Worm (Caenorhabditis elegans) whole organism, dauer: Measurements from ENCODE around the gene M03E7.1.

ENCODE experiments used
- unc-62 ChIP-seq: sonication (generic microtip); optimal IDR thresholded peaks from 2 replicates; lab custom pipeline; 2017; ENCODE audit warnings: missing biosample characterization, missing genetic modification reagents, missing genetic modification characterization

Gene M03E7.1

DNA sequence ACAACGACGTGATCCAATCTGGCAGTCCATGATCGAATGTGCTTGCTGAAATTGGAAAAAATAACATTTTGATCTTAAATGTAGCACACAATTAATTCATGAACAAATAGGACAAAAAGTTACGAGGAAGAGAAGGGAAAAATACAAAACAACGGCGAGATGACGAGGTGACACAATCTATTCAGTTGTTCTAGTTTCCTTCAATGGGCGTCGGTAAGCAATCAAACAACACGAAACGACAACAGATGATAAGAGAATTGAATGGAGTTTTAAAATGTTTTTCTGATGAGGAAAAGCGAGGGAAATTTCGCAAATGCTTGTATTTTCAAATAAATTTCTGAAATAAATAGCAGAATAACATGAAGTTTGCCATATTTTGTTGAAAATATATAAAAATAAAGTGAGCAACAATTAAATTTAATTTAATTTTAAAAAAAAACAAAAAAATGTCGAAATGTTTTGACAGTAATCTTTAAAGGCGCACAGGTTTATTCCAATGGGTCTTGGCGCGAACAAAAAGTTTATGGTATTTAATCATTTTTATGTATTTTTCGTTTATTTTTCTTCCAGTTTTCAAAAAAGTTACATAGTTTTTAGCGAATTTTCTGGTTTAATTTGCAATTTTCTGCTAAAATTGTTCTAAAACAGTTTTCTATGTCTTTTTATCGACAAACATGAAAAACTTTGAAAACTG is 44.7 kb downstream of the M03E7.1 start, which contains the start of gene C14C11.7:
Gene C14C11.7 (minus strand): TSS at position 51 of the 694 bp plus-strand sequence.
- no peak for TF ChIP-seq unc-62 (GFP tag; lab: Kevin White, UChicago)

DNA sequence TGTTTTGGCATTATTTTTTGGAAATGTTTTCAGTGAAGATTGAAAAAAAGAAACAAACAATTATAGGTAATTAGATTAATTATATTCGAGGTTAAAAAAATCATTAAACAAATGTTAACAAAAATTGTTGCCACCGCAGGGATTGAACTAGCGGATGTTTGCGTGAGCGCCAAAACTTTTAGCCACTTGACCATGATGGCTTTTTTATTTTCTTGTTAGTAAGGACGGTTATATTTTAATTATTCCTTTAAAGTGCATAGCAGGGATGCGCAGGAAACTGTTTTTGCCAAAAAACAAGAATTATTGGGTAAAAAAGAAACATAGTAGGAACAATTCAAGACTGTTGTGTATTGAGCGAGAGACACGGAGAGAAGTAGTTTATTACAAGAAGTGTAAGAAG is 45.8 kb downstream of the M03E7.1 start:
- no peak for TF ChIP-seq unc-62 (GFP tag; lab: Kevin White, UChicago)

- TF ChIP-seq unc-62 (GFP tag; lab: Kevin White, UChicago), result no peak
These were observed 47.5 kb downstream of the M03E7.1 start for ce11 chrV:5668968-5669367.

ce11 chrV:5672270-5672669 is 50.8 kb downstream of the M03E7.1 start:
- no peak for TF ChIP-seq unc-62 (GFP tag; lab: Kevin White, UChicago)
